Worm (Caenorhabditis elegans): Measurements from ENCODE around the gene hint-3.

Gene hint-3

ce11 chrV:7747132-7747531, 13.1 kb upstream of the hint-3 start:
- no peak for TF ChIP-seq F13H6.1 (tag; optimal IDR thresholded peaks at IDR 0.05)
- no peak for TF ChIP-seq nhr-11 (tag; optimal IDR thresholded peaks at IDR 0.05)
- no peak for TF ChIP-seq sox-4 (tag; optimal IDR thresholded peaks at IDR 0.05)
- TF ChIP-seq C08G9.2 (tag; optimal IDR thresholded peaks at IDR 0.05) = no peak
- TF ChIP-seq hlh-8 (tag; optimal IDR thresholded peaks at IDR 0.05) = no peak
- TF ChIP-seq gmeb-2 (tag; optimal IDR thresholded peaks at IDR 0.05) = no peak
- no peak for TF ChIP-seq npax-4 (tag; optimal IDR thresholded peaks at IDR 0.05)
- no peak for TF ChIP-seq ceh-48 (tag; optimal IDR thresholded peaks at IDR 0.05)
- no peak for TF ChIP-seq ceh-22 (tag; optimal IDR thresholded peaks at IDR 0.05)
- no peak for TF ChIP-seq lin-11 (tag; optimal IDR thresholded peaks at IDR 0.05)
- no peak for TF ChIP-seq madf-2 (tag; optimal IDR thresholded peaks at IDR 0.05)

- no peak for TF ChIP-seq nhr-11 (tag; optimal IDR thresholded peaks at IDR 0.05)
- no peak for TF ChIP-seq ets-4 (tag; optimal IDR thresholded peaks at IDR 0.05)
- no peak for TF ChIP-seq ceh-48 (tag; optimal IDR thresholded peaks at IDR 0.05)
- TF ChIP-seq ref-2 (tag; optimal IDR thresholded peaks at IDR 0.05) = no peak
Measured at ce11 chrV:7747987-7748607, 12.2 kb upstream of the hint-3 start.

ce11 chrV:7749708-7750107, 10.6 kb upstream of the hint-3 start:
- no peak for TF ChIP-seq C08G9.2 (tag; optimal IDR thresholded peaks at IDR 0.05)

ce11 chrV:7754557-7754956, 5.7 kb upstream of the hint-3 start, which contains the start of gene T05B11.4:
TSS of gene T05B11.4 (minus strand) at chrV:7754657.
- no peak for TF ChIP-seq F13H6.1 (tag; optimal IDR thresholded peaks at IDR 0.05)
- no peak for TF ChIP-seq npax-4 (tag; optimal IDR thresholded peaks at IDR 0.05)
- TF ChIP-seq nfya-1 (tag; optimal IDR thresholded peaks at IDR 0.05) = no peak
- no peak for TF ChIP-seq tbx-7 (tag; optimal IDR thresholded peaks at IDR 0.05)
- TF ChIP-seq nhr-11 (tag; optimal IDR thresholded peaks at IDR 0.05) = no peak
- no peak for TF ChIP-seq ceh-9 (tag; optimal IDR thresholded peaks at IDR 0.05)
- TF ChIP-seq sox-4 (tag; optimal IDR thresholded peaks at IDR 0.05) = no peak
- TF ChIP-seq ceh-6 (GFP tag; optimal IDR thresholded peaks at IDR 0.05) = no peak
- no peak for TF ChIP-seq sox-2 (GFP tag; IDR thresholded peaks at IDR 0.05)
- no peak for TF ChIP-seq fkh-6 (tag; optimal IDR thresholded peaks at IDR 0.05)
- TF ChIP-seq ztf-16 (tag; optimal IDR thresholded peaks at IDR 0.05) = no peak
- TF ChIP-seq fax-1 (tag; optimal IDR thresholded peaks at IDR 0.05) = no peak
- no peak for TF ChIP-seq dve-1 (tag; optimal IDR thresholded peaks at IDR 0.05)
- no peak for TF ChIP-seq K02D7.2 (tag; optimal IDR thresholded peaks at IDR 0.05)
- TF ChIP-seq mec-3 (tag; optimal IDR thresholded peaks at IDR 0.05; ENCODE audit: borderline replicate concordance) = no peak
- no peak for TF ChIP-seq C38D4.7 (GFP tag; optimal IDR thresholded peaks at IDR 0.05)
- no peak for TF ChIP-seq hlh-8 (tag; optimal IDR thresholded peaks at IDR 0.05)
- TF ChIP-seq ceh-24 (tag; optimal IDR thresholded peaks at IDR 0.05) = no peak
- TF ChIP-seq ceh-19 (GFP tag; optimal IDR thresholded peaks at IDR 0.05) = no peak

ce11 chrV:7755991-7756390, 4.3 kb upstream of the hint-3 start:
- TF ChIP-seq elt-2 (tag; optimal IDR thresholded peaks at IDR 0.05) = peak; percentile 79
- TF ChIP-seq ceh-34 (tag; optimal IDR thresholded peaks at IDR 0.05) = no peak

DNA sequence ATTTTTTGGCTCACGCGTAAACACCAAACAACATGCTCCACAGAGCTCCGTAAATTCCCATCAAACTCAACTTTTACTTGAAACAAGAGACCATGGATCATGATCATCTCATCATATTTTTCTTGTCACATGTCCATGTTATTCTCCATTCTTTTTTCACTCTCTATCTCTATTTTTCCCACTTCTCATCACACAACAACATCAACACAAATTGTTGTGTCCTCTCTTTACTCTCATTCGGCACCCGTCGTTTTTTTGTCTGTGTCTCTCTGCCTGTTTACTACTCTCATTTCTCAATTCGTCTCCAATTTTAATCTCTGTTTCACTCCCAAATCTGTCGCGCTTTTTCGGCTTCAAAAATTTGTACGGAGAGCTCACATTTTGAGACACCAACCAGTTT, 1.0 kb upstream of the hint-3 start:
- no peak for TF ChIP-seq T23F11.4 (GFP tag; optimal IDR thresholded peaks at IDR 0.05)
- no peak for TF ChIP-seq hlh-13 (GFP tag; optimal IDR thresholded peaks at IDR 0.05)
- TF ChIP-seq hlh-30 (tag; optimal IDR thresholded peaks at IDR 0.05; ENCODE audit: insufficient read depth) = peak; percentile 0
- TF ChIP-seq lin-11 (tag; optimal IDR thresholded peaks at IDR 0.05) = no peak
- no peak for TF ChIP-seq ceh-48 (tag; optimal IDR thresholded peaks at IDR 0.05)
- TF ChIP-seq ceh-18 (tag; optimal IDR thresholded peaks at IDR 0.05) = peak; percentile 45
- peak; percentile 73 for TF ChIP-seq unc-42 (tag; optimal IDR thresholded peaks at IDR 0.05)
- TF ChIP-seq elt-4 (tag; optimal IDR thresholded peaks at IDR 0.05) = no peak
- no peak for TF ChIP-seq C38D4.7 (GFP tag; optimal IDR thresholded peaks at IDR 0.05)
- peak; percentile 65 for TF ChIP-seq unc-55 (GFP tag; optimal IDR thresholded peaks at IDR 0.05)
- TF ChIP-seq ceh-14 (tag; optimal IDR thresholded peaks at IDR 0.05) = no peak
